Worm (Caenorhabditis elegans): ENCODE results near the gene ZC477.2.

ce11 chrIV:7103211-7103679 lies 4.7 kb upstream of the ZC477.2 start, which contains the start of the genes rde-8 and ZC477.3:
- TF ChIP-seq ama-1 (optimal IDR thresholded peaks at IDR 0.05) (no peak), F13C5.2 (tag; optimal IDR thresholded peaks at IDR 0.05) (no peak), tra-4 (tag; optimal IDR thresholded peaks at IDR 0.05) (no peak), aly-1 (tag; optimal IDR thresholded peaks at IDR 0.05) (no peak), sea-1 (GFP tag; conservative IDR thresholded peaks at IDR 0.05) (no peak), pes-1 (GFP tag; IDR thresholded peaks at IDR 0.05) (no peak), B0310.2 (tag; optimal IDR thresholded peaks at IDR 0.05) (no peak), hmg-4 (GFP tag; optimal IDR thresholded peaks at IDR 0.05) (no peak), tbx-11 (GFP tag; IDR thresholded peaks at IDR 0.05) (no peak), tbx-37 (GFP tag; conservative IDR thresholded peaks at IDR 0.05) (no peak), ceh-13 (GFP tag; optimal IDR thresholded peaks at IDR 0.05) (no peak), ceh-36 (tag; optimal IDR thresholded peaks at IDR 0.05) (no peak)

All from whole organism, early embryonic.